Fruit fly (Drosophila melanogaster) whole organism, pupa: ENCODE measurements around the gene fit.

Experiments
- CG12605 ChIP-seq: fragments of 200-800 bp; sonication (Bioruptor generic); IDR thresholded peaks from 2 replicates; pipeline ENCODE4 v1.3.6; 2022; ENCODE audit warnings: missing biosample characterization, missing genetic modification characterization
- CG14655 ChIP-seq: fragments of 200-800 bp; sonication (Bioruptor generic); optimal IDR thresholded peaks from 3 replicates; lab custom pipeline; 2017; ENCODE audit warnings: mild to moderate bottlenecking, missing biosample characterization, missing genetic modification reagents, missing genetic modification characterization
- CG17806 ChIP-seq: fragments of 200-800 bp; sonication (Bioruptor generic); optimal IDR thresholded peaks from 2 replicates; lab custom pipeline; 2018; ENCODE audit warnings: missing biosample characterization, mild to moderate bottlenecking, missing genetic modification characterization, moderate library complexity
- CG34367 ChIP-seq: fragments of 200-800 bp; sonication (Bioruptor generic); optimal IDR thresholded peaks from 2 replicates; lab custom pipeline; 2018; ENCODE audit warnings: missing biosample characterization, mild to moderate bottlenecking, missing genetic modification characterization
- CG8159 ChIP-seq: fragments of 200-800 bp; sonication (Bioruptor generic); optimal IDR thresholded peaks from 3 replicates; lab custom pipeline; 2018; ENCODE audit warnings: missing biosample characterization, mild to moderate bottlenecking, missing genetic modification characterization, moderate library complexity
- CG8301 ChIP-seq: fragments of 200-800 bp; sonication (Bioruptor generic); optimal IDR thresholded peaks from 2 replicates; lab custom pipeline; 2018; ENCODE audit warnings: missing biosample characterization, mild to moderate bottlenecking, missing genetic modification characterization
- D1 ChIP-seq: fragments of 200-800 bp; sonication (Bioruptor generic); optimal IDR thresholded peaks from 2 replicates; lab custom pipeline; 2018; ENCODE audit warnings: missing biosample characterization, mild to moderate bottlenecking, missing genetic modification characterization, moderate library complexity
- EcR ChIP-seq: fragments of 200-800 bp; sonication (Bioruptor generic); optimal IDR thresholded peaks from 3 replicates; lab custom pipeline; 2019; ENCODE audit warnings: missing biosample characterization, missing genetic modification characterization, mild to moderate bottlenecking, moderate library complexity, missing genetic modification reagents
- Pif1A ChIP-seq: fragments of 200-800 bp; sonication (Bioruptor generic); optimal IDR thresholded peaks from 3 replicates; lab custom pipeline; 2016; ENCODE audit warnings: missing biosample characterization, missing genetic modification characterization
- Pif1B ChIP-seq: fragments of 200-800 bp; sonication (Bioruptor generic); optimal IDR thresholded peaks from 3 replicates; lab custom pipeline; 2016; ENCODE audit warnings: missing biosample characterization, missing genetic modification characterization
- Snoo ChIP-seq: fragments of 200-800 bp; sonication (Bioruptor generic); optimal IDR thresholded peaks from 3 replicates; lab custom pipeline; 2017; ENCODE audit warnings: missing biosample characterization, mild to moderate bottlenecking, missing genetic modification characterization, inconsistent platforms
- gl ChIP-seq: fragments of 200-800 bp; sonication (Bioruptor generic); optimal IDR thresholded peaks from 2 replicates; lab custom pipeline; 2018; ENCODE audit warnings: missing biosample characterization, mild to moderate bottlenecking, missing genetic modification characterization

dm6 chr3R:21856098-21856872, 28.0 kb downstream of the fit start, which contains the start of gene glec:
- peak; percentile 9 for TF ChIP-seq CG17806 (tag; lab: Kevin White, UChicago)
- TF ChIP-seq gl (tag; lab: Kevin White, UChicago) = peak; percentile 39
- peak; percentile 7 for TF ChIP-seq CG14655 (GFP tag; lab: Kevin White, UChicago)
- TF ChIP-seq CG8301 (tag; lab: Kevin White, UChicago) = no peak
- peak; percentile 58 for TF ChIP-seq Pif1A (GFP tag; lab: Kevin White, UChicago)
- TF ChIP-seq CG8159 (tag; lab: Kevin White, UChicago) = no peak
- TF ChIP-seq EcR = peak; percentile 58
- peak; percentile 34 for TF ChIP-seq Pif1B
- peak; percentile 70 for TF ChIP-seq CG12605 (GFP tag; lab: Robert Waterston, UW)
- peak; percentile 35 for TF ChIP-seq Snoo
- TF ChIP-seq D1 (tag; lab: Kevin White, UChicago) = no peak
- no peak for TF ChIP-seq CG34367 (tag; lab: Kevin White, UChicago)
